Fruit fly (Drosophila melanogaster): ENCODE measurements around the gene CG4619.

CG4619 gene

DNA sequence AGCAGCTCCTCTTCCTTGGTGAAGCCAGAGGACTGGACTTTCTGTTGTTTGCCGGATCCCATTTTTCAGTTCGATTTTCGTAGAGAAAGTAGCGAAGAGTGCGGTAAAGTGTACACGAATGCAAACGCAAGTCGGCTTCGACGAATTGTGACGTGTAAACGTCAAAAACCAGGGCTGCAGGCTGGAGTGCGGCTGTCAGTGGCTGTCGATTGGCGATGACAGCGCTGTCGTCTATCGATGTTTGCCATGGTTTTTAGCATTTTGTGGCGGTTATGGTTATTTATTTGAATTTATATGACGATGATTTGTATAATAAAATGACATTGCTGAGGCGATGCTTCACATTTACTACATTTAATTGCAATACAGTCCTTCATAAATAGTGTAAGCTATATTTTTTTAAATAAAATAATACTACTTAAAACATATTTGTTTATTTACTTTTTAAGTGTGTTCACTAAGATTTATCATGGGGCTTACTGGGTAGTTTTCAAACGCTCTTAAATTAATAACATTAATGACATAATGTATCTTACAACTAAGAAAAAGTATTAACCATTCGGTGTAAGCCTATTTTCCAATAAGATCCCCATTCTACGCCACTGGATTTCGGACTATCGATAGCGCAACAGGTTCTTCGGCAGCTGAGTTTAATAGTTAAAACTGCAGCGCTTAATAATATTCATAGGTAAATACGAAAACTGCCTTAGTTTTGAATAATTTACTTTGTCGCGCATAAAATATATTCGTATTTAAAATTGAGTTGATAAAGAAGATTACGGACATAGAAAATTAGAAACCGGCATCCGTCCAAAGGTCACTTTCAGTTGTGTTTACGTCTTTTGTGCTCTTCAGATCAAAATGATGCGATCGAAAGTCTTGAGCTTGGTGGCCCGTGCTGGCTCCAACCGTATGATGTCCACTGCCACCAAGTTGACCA is 20.4 kb upstream of the CG4619 start, which contains the start of the genes CG5885 and CG4598 (continued):
- TF ChIP-seq pum (GFP tag; optimal IDR thresholded peaks at IDR 0.05), result no peak
- TF ChIP-seq Ets97D (GFP tag; optimal IDR thresholded peaks at IDR 0.05), result peak; percentile 87
- peak; percentile 46 for TF ChIP-seq CG17912 (GFP tag; optimal IDR thresholded peaks at IDR 0.05)
- TF ChIP-seq CG15269 (tag; optimal IDR thresholded peaks at IDR 0.05), result peak; percentile 80
- peak; percentile 16 to 68 for TF ChIP-seq Pdp1 (GFP tag; optimal IDR thresholded peaks at IDR 0.05)
- TF ChIP-seq bigmax (GFP tag; optimal IDR thresholded peaks at IDR 0.05), result no peak
- no peak for TF ChIP-seq abd-A (tag; optimal IDR thresholded peaks at IDR 0.05)
- TF ChIP-seq usp (GFP tag; optimal IDR thresholded peaks at IDR 0.05), result no peak
- no peak for TF ChIP-seq CG4854 (GFP tag; optimal IDR thresholded peaks at IDR 0.05)
- TF ChIP-seq CG11456 (GFP tag; IDR thresholded peaks at IDR 0.05), result peak; percentile 63
- peak; percentile 48 for TF ChIP-seq tna (GFP tag; IDR thresholded peaks at IDR 0.05; ENCODE audit: partially characterized antibody)
- 0 out of 3 replicates have a peak, but pooled peaks have one; percentile 25 for TF ChIP-seq croc (GFP tag; conservative IDR thresholded peaks at IDR 0.05)
- TF ChIP-seq yki (optimal IDR thresholded peaks at IDR 0.05), result no peak
- peak; percentile 57 for TF ChIP-seq Fer2 (tag; optimal IDR thresholded peaks at IDR 0.05)
- peak; percentile 61 for TF ChIP-seq chm (GFP tag; IDR thresholded peaks at IDR 0.05)
- TF ChIP-seq Hey (tag; optimal IDR thresholded peaks at IDR 0.05), result no peak
- no peak for TF ChIP-seq gce (GFP tag; IDR thresholded peaks at IDR 0.05)
- TF ChIP-seq fd96Cb (tag; optimal IDR thresholded peaks at IDR 0.05), result peak; percentile 48
- TF ChIP-seq dpn (GFP tag; optimal IDR thresholded peaks at IDR 0.05), result peak; percentile 38 to 74
- TF ChIP-seq en (GFP tag; optimal IDR thresholded peaks at IDR 0.05), result no peak
- peak; percentile 59 for TF ChIP-seq E2f1 (GFP tag; IDR thresholded peaks at IDR 0.05)
- no peak for TF ChIP-seq Gsc (GFP tag; IDR thresholded peaks at IDR 0.05)
- TF ChIP-seq CG16863 (GFP tag; optimal IDR thresholded peaks at IDR 0.05), result peak; percentile 27
- TF ChIP-seq Dip3 (GFP tag; optimal IDR thresholded peaks at IDR 0.05), result peak; percentile 21
- TF ChIP-seq pan (optimal IDR thresholded peaks at IDR 0.05), result no peak
- TF ChIP-seq pan (GFP tag; optimal IDR thresholded peaks at IDR 0.05 in 1 of 2, IDR thresholded peaks at IDR 0.05 in 1 of 2), result peak in 1 of 2 experiments; percentile 64
- TF ChIP-seq CG11398 (GFP tag; optimal IDR thresholded peaks at IDR 0.05), result no peak
- no peak for TF ChIP-seq corto (GFP tag; optimal IDR thresholded peaks at IDR 0.05)
- peak; percentile 50 for TF ChIP-seq B-H2 (GFP tag; optimal IDR thresholded peaks at IDR 0.05)
- TF ChIP-seq ci (GFP tag; IDR thresholded peaks at IDR 0.05), result peak; percentile 85
- TF ChIP-seq CG15601 (tag; optimal IDR thresholded peaks at IDR 0.05), result peak; percentile 62
- no peak for TF ChIP-seq gro (GFP tag; optimal IDR thresholded peaks at IDR 0.05)
- no peak for TF ChIP-seq CG12236 (GFP tag; optimal IDR thresholded peaks at IDR 0.05)
- peak; percentile 47 for TF ChIP-seq CG2202 (tag; optimal IDR thresholded peaks at IDR 0.05)
- TF ChIP-seq ranshi (GFP tag; IDR thresholded peaks at IDR 0.05), result peak; percentile 78
- TF ChIP-seq CG8765 (GFP tag; IDR thresholded peaks at IDR 0.05), result no peak; the same call in 1 of the 2 replicates
- TF ChIP-seq CG11247 (GFP tag; IDR thresholded peaks at IDR 0.05), result no peak; the same call in 1 of the 2 replicates
- TF ChIP-seq ham (GFP tag; IDR thresholded peaks at IDR 0.05), result no peak
- no peak for TF ChIP-seq CG6683 (GFP tag; optimal IDR thresholded peaks at IDR 0.05)
- peak; percentile 81 for TF ChIP-seq bbx (GFP tag; IDR thresholded peaks at IDR 0.05; ENCODE audit: partially characterized antibody)
- peak; percentile 57 for TF ChIP-seq CG10431 (GFP tag; optimal IDR thresholded peaks at IDR 0.05)
- peak; percentile 77 for TF ChIP-seq CG17361 (GFP tag; IDR thresholded peaks at IDR 0.05)
- peak; percentile 59 for TF ChIP-seq CG14014 (GFP tag; IDR thresholded peaks at IDR 0.05)
- TF ChIP-seq zfh1 (GFP tag; IDR thresholded peaks at IDR 0.05), result peak; percentile 69
- 0 out of 3 replicates have a peak, but pooled peaks have one; percentile 28 for TF ChIP-seq CG2889 (GFP tag; IDR thresholded peaks at IDR 0.05)
- TF ChIP-seq CG17568 (GFP tag; optimal IDR thresholded peaks at IDR 0.05), result no peak
- TF ChIP-seq CG7372 (GFP tag; IDR thresholded peaks at IDR 0.05), result peak; percentile 47; the same call in 1 of the 2 replicates
- TF ChIP-seq Antp (GFP tag; optimal IDR thresholded peaks at IDR 0.05), result peak; percentile 59
- no peak for TF ChIP-seq CG17802 (tag; optimal IDR thresholded peaks at IDR 0.05)
